Worm (Caenorhabditis elegans): ENCODE data around the gene T16G1.9.

DNA sequence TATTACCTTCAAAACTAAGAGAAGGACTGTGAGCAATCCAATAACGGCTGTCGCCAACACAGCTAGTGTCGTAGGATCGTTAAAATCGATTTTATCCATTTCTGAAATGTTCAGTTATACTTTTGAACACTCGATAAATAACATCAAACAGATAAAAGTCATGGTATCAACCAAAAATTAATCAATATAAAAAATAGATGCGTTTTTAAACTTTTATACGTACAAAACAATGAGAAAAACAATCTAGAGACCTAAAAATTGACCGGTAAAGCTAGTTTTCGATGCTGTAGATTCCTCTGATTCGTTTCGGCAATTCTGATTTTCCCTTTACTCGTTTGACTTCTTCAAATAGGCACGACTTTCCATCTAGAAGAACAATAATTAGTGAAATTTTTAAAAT is 16.4 kb upstream of the T16G1.9 start, which contains the start of gene R186.3:
- TF ChIP-seq lsy-2 (tag; optimal IDR thresholded peaks at IDR 0.05) (no peak), aha-1 (tag; optimal IDR thresholded peaks at IDR 0.05) (no peak), efl-3 (GFP tag; optimal IDR thresholded peaks at IDR 0.05) (no peak), egl-27 (tag; optimal IDR thresholded peaks at IDR 0.05) (no peak), ceh-82 (tag; optimal IDR thresholded peaks at IDR 0.05) (no peak)

Data from whole organism, L1 larva.